Fruit fly (Drosophila melanogaster): ENCODE results near the gene CG15022.

DNA sequence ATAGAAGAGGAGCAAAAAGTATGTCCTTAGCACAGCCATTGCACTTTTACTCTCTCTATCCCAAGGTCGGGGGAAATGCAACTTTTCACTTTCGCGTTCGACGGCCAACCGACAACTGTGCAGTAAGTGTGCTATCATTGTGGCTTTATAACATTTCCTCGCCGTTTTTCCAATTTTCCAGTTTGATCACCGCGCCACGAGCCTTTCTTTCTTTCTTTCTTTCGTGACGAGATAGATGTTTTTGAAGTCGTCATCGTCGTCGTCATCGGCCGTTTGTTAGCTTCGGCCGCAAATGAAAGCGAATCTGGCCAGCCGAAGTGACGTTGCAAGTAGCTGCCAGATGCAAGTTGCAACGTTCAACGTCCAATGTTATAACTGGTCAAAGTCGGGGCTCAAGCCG, 40.3 kb upstream of the CG15022 start, which contains the start of gene CG13720:
- TF ChIP-seq klu (GFP tag; IDR thresholded peaks at IDR 0.05) = no peak
- TF ChIP-seq Nf-YB (GFP tag; optimal IDR thresholded peaks at IDR 0.05) = no peak
